Fruit fly (Drosophila melanogaster) S2 (cell line): Measurements from ENCODE around the gene CG3513.

Experiments used
- CG8478 ChIP-seq: fragments of >200 bp; optimal IDR thresholded peaks from 2 replicates; lab custom pipeline; 2018
- CTCF ChIP-seq, 2 experiments: fragments of >200 bp; optimal IDR thresholded peaks; 2 replicates each; lab custom pipeline; 2018

- TF ChIP-seq CTCF (optimal IDR thresholded peaks at IDR 0.05; lab: Kevin White, UChicago): no peak
- TF ChIP-seq CG8478 (lab: Kevin White, UChicago): no peak
Observed at dm6 chr2L:3682489-3682888, 10.5 kb downstream of the CG3513 start.
